Fruit fly (Drosophila melanogaster): ENCODE results near the gene kmr.
A peak's percentile ranks its signal among the peaks of the same experiment; 100 is the strongest.

Gene kmr

DNA sequence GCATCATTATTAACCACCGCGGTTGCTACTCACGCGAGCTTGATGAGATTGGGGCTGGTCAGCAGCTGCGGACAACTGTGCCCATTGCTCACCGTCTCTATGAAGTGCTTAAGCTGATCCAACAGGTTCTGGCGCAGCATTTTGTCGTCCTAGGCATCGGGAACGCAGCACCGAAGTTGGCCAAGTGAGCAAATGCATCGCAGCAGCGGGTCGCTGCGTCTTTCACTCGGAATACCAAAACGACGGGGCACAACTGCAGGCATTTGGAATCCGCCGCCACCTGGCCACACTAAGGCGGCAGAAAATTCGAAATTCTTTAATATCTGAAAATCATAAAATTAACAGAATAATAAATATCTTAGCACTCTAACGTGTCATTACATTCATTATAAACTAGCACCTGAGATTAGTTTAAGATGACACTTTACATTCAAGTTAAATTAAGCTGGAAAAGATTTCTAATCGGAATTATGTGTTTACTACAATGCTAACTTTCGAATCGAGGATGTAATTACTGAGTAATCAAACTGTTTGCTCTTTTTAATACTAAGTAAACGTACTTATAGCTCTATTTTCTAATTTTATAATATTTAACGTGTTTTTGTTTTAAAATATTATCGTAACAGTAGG, 31.9 kb upstream of the kmr start (continued):
- TF ChIP-seq lilli (GFP tag; optimal IDR thresholded peaks at IDR 0.05) (peak; percentile 1), gsb (GFP tag; IDR thresholded peaks at IDR 0.05) (no peak), CG15601 (tag; optimal IDR thresholded peaks at IDR 0.05) (no peak), az2 (GFP tag; optimal IDR thresholded peaks at IDR 0.05) (no peak), hb (GFP tag; IDR thresholded peaks at IDR 0.05; ENCODE audit: partially characterized antibody) (no peak), gsb-n (tag; optimal IDR thresholded peaks at IDR 0.05) (no peak), bbx (GFP tag; IDR thresholded peaks at IDR 0.05; ENCODE audit: partially characterized antibody) (no peak), danr (GFP tag; IDR thresholded peaks at IDR 0.05) (no peak), CG7556 (GFP tag; optimal IDR thresholded peaks at IDR 0.05) (no peak), Sox100B (GFP tag; optimal IDR thresholded peaks at IDR 0.05) (no peak), CG10274 (GFP tag; optimal IDR thresholded peaks at IDR 0.05) (no peak), CG3407 (GFP tag; optimal IDR thresholded peaks at IDR 0.05) (no peak), Sry-β (GFP tag; optimal IDR thresholded peaks at IDR 0.05) (no peak), Dek (tag; optimal IDR thresholded peaks at IDR 0.05) (no peak), CG10959 (GFP tag; IDR thresholded peaks at IDR 0.05) (no peak), CG10321 (GFP tag; IDR thresholded peaks at IDR 0.05) (no peak), inv (GFP tag; IDR thresholded peaks at IDR 0.05; ENCODE audit: partially characterized antibody) (no peak), CG7928 (GFP tag; optimal IDR thresholded peaks at IDR 0.05) (no peak), CG17568 (GFP tag; optimal IDR thresholded peaks at IDR 0.05) (no peak), insv (GFP tag; optimal IDR thresholded peaks at IDR 0.05) (no peak), CG3995 (GFP tag; optimal IDR thresholded peaks at IDR 0.05) (no peak), CG12299 (tag; optimal IDR thresholded peaks at IDR 0.05) (no peak), Dad (GFP tag; optimal IDR thresholded peaks at IDR 0.05) (no peak), Adf1 (GFP tag; IDR thresholded peaks at IDR 0.05) (no peak), oc (tag; optimal IDR thresholded peaks at IDR 0.05) (no peak), wor (GFP tag; IDR thresholded peaks at IDR 0.05) (no peak), CG5953 (GFP tag; IDR thresholded peaks at IDR 0.05) (no peak), Ets65A (GFP tag) (peak; percentile 71), YL-1 (GFP tag; optimal IDR thresholded peaks at IDR 0.05) (peak; percentile 1), CG4360 (GFP tag; IDR thresholded peaks at IDR 0.05) (no peak), CG11560 (tag; IDR thresholded peaks at IDR 0.05) (no peak), CG12942 (GFP tag; optimal IDR thresholded peaks at IDR 0.05) (no peak), hth (optimal IDR thresholded peaks at IDR 0.05) (no peak), CG18599 (GFP tag; optimal IDR thresholded peaks at IDR 0.05) (no peak), Deaf1 (tag; optimal IDR thresholded peaks at IDR 0.05) (no peak), CG6254 (GFP tag; optimal IDR thresholded peaks at IDR 0.05) (no peak), CG13894 (tag; optimal IDR thresholded peaks at IDR 0.05) (no peak), Elba2 (GFP tag; optimal IDR thresholded peaks at IDR 0.05) (no peak), pita (GFP tag; optimal IDR thresholded peaks at IDR 0.05) (no peak), pan (optimal IDR thresholded peaks at IDR 0.05) (no peak), pan (GFP tag; optimal IDR thresholded peaks at IDR 0.05 in 1 of 2, IDR thresholded peaks at IDR 0.05 in 1 of 2) (no peak), CG3163 (GFP tag; optimal IDR thresholded peaks at IDR 0.05) (no peak), pnt (GFP tag; optimal IDR thresholded peaks at IDR 0.05) (no peak), Asciz (GFP tag; optimal IDR thresholded peaks at IDR 0.05) (no peak), lmd (GFP tag; IDR thresholded peaks at IDR 0.05) (no peak), ase (GFP tag; IDR thresholded peaks at IDR 0.05) (no peak), ham (GFP tag; IDR thresholded peaks at IDR 0.05) (no peak), CG15696 (tag; optimal IDR thresholded peaks at IDR 0.05) (no peak), z (GFP tag; IDR thresholded peaks at IDR 0.05) (no peak), chn (GFP tag; optimal IDR thresholded peaks at IDR 0.05) (no peak), ttk (GFP tag; IDR thresholded peaks at IDR 0.05) (no peak), knrl (GFP tag; IDR thresholded peaks at IDR 0.05; ENCODE audit: partially characterized antibody) (0 out of 3 replicates have a peak, but pooled peaks have one; percentile 21)
